Worm (Caenorhabditis elegans) whole organism, L2 larva: Measurements from ENCODE around the gene twk-43.

Experiments
- C34F6.9 ChIP-seq: fragments of 150-350 bp; optimal IDR thresholded peaks from 2 replicates; lab custom pipeline; 2014; ENCODE audit warnings: missing biosample characterization, missing genetic modification characterization
- F13H6.1 ChIP-seq: sonication (generic microtip); optimal IDR thresholded peaks from 2 replicates; lab custom pipeline; 2016; ENCODE audit warnings: missing genetic modification characterization, missing compliant biosample characterization
- R02D3.7 ChIP-seq: fragments of 150-350 bp; optimal IDR thresholded peaks from 2 replicates; lab custom pipeline; 2014; ENCODE audit warnings: missing biosample characterization, missing genetic modification characterization
- Y55F3AM.14 ChIP-seq: fragments of 200-800 bp; sonication (Bioruptor generic); optimal IDR thresholded peaks from 2 replicates; lab custom pipeline; 2018; ENCODE audit warnings: mild to moderate bottlenecking, missing genetic modification characterization, missing compliant biosample characterization
- ZK546.5 ChIP-seq: sonication (generic microtip); optimal IDR thresholded peaks from 2 replicates; lab custom pipeline; 2017; ENCODE audit warnings: missing biosample characterization, missing genetic modification characterization
- alr-1 ChIP-seq: fragments of 150-350 bp; optimal IDR thresholded peaks from 2 replicates; lab custom pipeline; 2014; ENCODE audit warnings: missing biosample characterization, missing genetic modification characterization
- aly-2 ChIP-seq: fragments of 150-350 bp; optimal IDR thresholded peaks from 2 replicates; lab custom pipeline; 2014; ENCODE audit warnings: missing biosample characterization, missing genetic modification characterization
- ama-1 ChIP-seq: fragments of 150-350 bp; optimal IDR thresholded peaks from 2 replicates; lab custom pipeline; 2018; ENCODE audit warnings: inconsistent platforms
- blmp-1 ChIP-seq: sonication (generic microtip); optimal IDR thresholded peaks from 2 replicates; lab custom pipeline; 2017; ENCODE audit warnings: missing genetic modification characterization, mild to moderate bottlenecking, missing compliant biosample characterization, antibody characterized with exemption, moderate library complexity; ENCODE audit not compliant: insufficient read depth
- ceh-16 ChIP-seq: fragments of 150-350 bp; optimal IDR thresholded peaks from 2 replicates; lab custom pipeline; 2014; ENCODE audit warnings: missing biosample characterization, missing genetic modification characterization
- ceh-82 ChIP-seq: fragments of 150-350 bp; optimal IDR thresholded peaks from 2 replicates; lab custom pipeline; 2014; ENCODE audit warnings: missing biosample characterization, missing genetic modification characterization
- crh-2 ChIP-seq: sonication (generic microtip); optimal IDR thresholded peaks from 2 replicates; lab custom pipeline; 2017; ENCODE audit warnings: missing biosample characterization, missing genetic modification characterization
- dmd-4 ChIP-seq: sonication (generic microtip); optimal IDR thresholded peaks from 2 replicates; lab custom pipeline; 2017; ENCODE audit warnings: missing biosample characterization, missing genetic modification characterization
- egl-27 ChIP-seq: sonication (generic microtip); optimal IDR thresholded peaks from 3 replicates; lab custom pipeline; 2017; ENCODE audit warnings: missing biosample characterization, missing genetic modification reagents, missing genetic modification characterization
- elt-1 ChIP-seq: fragments of 150-350 bp; optimal IDR thresholded peaks from 2 replicates; lab custom pipeline; 2014; ENCODE audit warnings: missing biosample characterization, missing genetic modification characterization
- elt-3 ChIP-seq: sonication (generic microtip); optimal IDR thresholded peaks from 2 replicates; lab custom pipeline; 2017; ENCODE audit warnings: missing biosample characterization, missing genetic modification characterization
- fos-1 ChIP-seq: fragments of 150-350 bp; optimal IDR thresholded peaks from 2 replicates; lab custom pipeline; 2014; ENCODE audit warnings: missing biosample characterization, missing genetic modification characterization
- gmeb-1 ChIP-seq: fragments of 150-350 bp; optimal IDR thresholded peaks from 2 replicates; lab custom pipeline; 2014; ENCODE audit warnings: missing biosample characterization, missing genetic modification characterization
- lin-11 ChIP-seq: fragments of 150-350 bp; sonication (generic microtip); optimal IDR thresholded peaks from 2 replicates; lab custom pipeline; 2014; ENCODE audit warnings: missing biosample characterization, missing genetic modification characterization, inconsistent platforms, mixed read lengths
- lin-13 ChIP-seq: fragments of 150-350 bp; optimal IDR thresholded peaks from 2 replicates; lab custom pipeline; 2014; ENCODE audit warnings: missing biosample characterization, missing genetic modification reagents, missing genetic modification characterization
- lin-39 ChIP-seq: fragments of 150-350 bp; optimal IDR thresholded peaks from 2 replicates; lab custom pipeline; 2014; ENCODE audit warnings: missing biosample characterization, missing genetic modification reagents, missing genetic modification characterization
- lsy-2 ChIP-seq, 2 experiments: fragments of 150-350 bp in 1 of 2; sonication (generic microtip) in 1 of 2; optimal IDR thresholded peaks; 2 replicates each; lab custom pipeline; 2014 to 2017; ENCODE audit warnings: missing biosample characterization in 2 of 2, missing genetic modification characterization in 2 of 2
- mab-5 ChIP-seq: fragments of 150-350 bp; optimal IDR thresholded peaks from 2 replicates; lab custom pipeline; 2014; ENCODE audit warnings: missing biosample characterization, missing genetic modification characterization
- mbf-1 ChIP-seq: sonication (generic microtip); optimal IDR thresholded peaks from 2 replicates; lab custom pipeline; 2017; ENCODE audit warnings: missing biosample characterization, missing genetic modification characterization
- mdl-1 ChIP-seq, 2 experiments: fragments of 150-350 bp in 1 of 2; sonication (generic microtip) in 1 of 2; optimal IDR thresholded peaks; 2 replicates each; lab custom pipeline; 2017; ENCODE audit warnings: missing biosample characterization in 2 of 2, missing genetic modification characterization in 2 of 2
- nhr-10 ChIP-seq: sonication (generic microtip); optimal IDR thresholded peaks from 2 replicates; lab custom pipeline; 2017; ENCODE audit warnings: missing biosample characterization, missing genetic modification characterization
- nhr-11 ChIP-seq: fragments of 150-350 bp; optimal IDR thresholded peaks from 2 replicates; lab custom pipeline; 2014; ENCODE audit warnings: missing biosample characterization, missing genetic modification characterization
- nhr-12 ChIP-seq: fragments of 150-350 bp; optimal IDR thresholded peaks from 2 replicates; lab custom pipeline; 2014; ENCODE audit warnings: missing biosample characterization, missing genetic modification characterization
- nhr-129 ChIP-seq: fragments of 150-350 bp; optimal IDR thresholded peaks from 2 replicates; lab custom pipeline; 2014; ENCODE audit warnings: missing biosample characterization, missing genetic modification characterization
- nhr-21 ChIP-seq: fragments of 150-350 bp; optimal IDR thresholded peaks from 2 replicates; lab custom pipeline; 2014; ENCODE audit warnings: missing biosample characterization, missing genetic modification characterization
- nhr-23 ChIP-seq: fragments of 150-350 bp; optimal IDR thresholded peaks from 2 replicates; lab custom pipeline; 2014; ENCODE audit warnings: missing biosample characterization, missing genetic modification reagents, missing genetic modification characterization
- nhr-237 ChIP-seq: fragments of 150-350 bp; optimal IDR thresholded peaks from 2 replicates; lab custom pipeline; 2014; ENCODE audit warnings: missing biosample characterization, missing genetic modification characterization
- nhr-25 ChIP-seq: fragments of 150-350 bp; sonication (generic microtip); optimal IDR thresholded peaks from 3 replicates; lab custom pipeline; 2014; ENCODE audit warnings: missing biosample characterization, missing genetic modification characterization
- nhr-6 ChIP-seq: fragments of 150-350 bp; optimal IDR thresholded peaks from 2 replicates; lab custom pipeline; 2014; ENCODE audit warnings: missing biosample characterization, missing genetic modification characterization
- nhr-77 ChIP-seq: fragments of 150-350 bp; optimal IDR thresholded peaks from 2 replicates; lab custom pipeline; 2014; ENCODE audit warnings: missing biosample characterization, missing genetic modification characterization
- peb-1 ChIP-seq: fragments of 150-350 bp; optimal IDR thresholded peaks from 2 replicates; lab custom pipeline; 2014; ENCODE audit warnings: missing biosample characterization, missing genetic modification characterization
- sem-4 ChIP-seq: fragments of 150-350 bp; optimal IDR thresholded peaks from 2 replicates; lab custom pipeline; 2014; ENCODE audit warnings: missing biosample characterization, missing genetic modification reagents, missing genetic modification characterization
- skn-1 ChIP-seq: sonication (generic microtip); optimal IDR thresholded peaks from 2 replicates; lab custom pipeline; 2017; ENCODE audit warnings: missing biosample characterization, missing genetic modification characterization
- sma-3 ChIP-seq: sonication (generic microtip); optimal IDR thresholded peaks from 2 replicates; lab custom pipeline; 2016; ENCODE audit warnings: missing genetic modification reagents, missing genetic modification characterization, missing compliant biosample characterization
- sma-9 ChIP-seq, 2 experiments: fragments of 150-350 bp in 1 of 2; sonication (generic microtip) in 1 of 2; optimal IDR thresholded peaks; 2 replicates each; lab custom pipeline; 2014 to 2016; ENCODE audit warnings: missing genetic modification characterization in 2 of 2, mild to moderate bottlenecking in 1 of 2, missing biosample characterization in 1 of 2, missing compliant biosample characterization in 1 of 2, missing genetic modification reagents in 1 of 2, moderate library complexity in 1 of 2
- snpc-4 ChIP-seq: fragments of 150-350 bp; optimal IDR thresholded peaks from 2 replicates; lab custom pipeline; 2014; ENCODE audit warnings: missing biosample characterization, missing genetic modification characterization
- unc-39 ChIP-seq: fragments of 150-350 bp; optimal IDR thresholded peaks from 2 replicates; lab custom pipeline; 2014; ENCODE audit warnings: missing biosample characterization, missing genetic modification characterization
- unc-55 ChIP-seq: fragments of 150-350 bp; sonication (generic microtip); optimal IDR thresholded peaks from 3 replicates; lab custom pipeline; 2014; ENCODE audit warnings: missing biosample characterization, missing genetic modification reagents, missing genetic modification characterization
- unc-62 ChIP-seq: fragments of 150-350 bp; optimal IDR thresholded peaks from 2 replicates; lab custom pipeline; 2014; ENCODE audit warnings: missing biosample characterization, missing genetic modification reagents, missing genetic modification characterization
- zag-1 ChIP-seq: fragments of 150-350 bp; optimal IDR thresholded peaks from 2 replicates; lab custom pipeline; 2014; ENCODE audit warnings: missing biosample characterization, missing genetic modification characterization
- ztf-1 ChIP-seq: fragments of 200-800 bp; sonication (Bioruptor generic); conservative IDR thresholded peaks from 2 replicates; pipeline ENCODE4 v1.3.6; 2022; ENCODE audit warnings: missing genetic modification characterization, missing compliant biosample characterization
- ztf-11 ChIP-seq: sonication (generic microtip); optimal IDR thresholded peaks from 2 replicates; lab custom pipeline; 2017; ENCODE audit warnings: missing biosample characterization, missing genetic modification characterization
- ztf-4 ChIP-seq: fragments of 150-350 bp; optimal IDR thresholded peaks from 2 replicates; lab custom pipeline; 2014; ENCODE audit warnings: missing biosample characterization, missing genetic modification characterization

twk-43 gene

DNA sequence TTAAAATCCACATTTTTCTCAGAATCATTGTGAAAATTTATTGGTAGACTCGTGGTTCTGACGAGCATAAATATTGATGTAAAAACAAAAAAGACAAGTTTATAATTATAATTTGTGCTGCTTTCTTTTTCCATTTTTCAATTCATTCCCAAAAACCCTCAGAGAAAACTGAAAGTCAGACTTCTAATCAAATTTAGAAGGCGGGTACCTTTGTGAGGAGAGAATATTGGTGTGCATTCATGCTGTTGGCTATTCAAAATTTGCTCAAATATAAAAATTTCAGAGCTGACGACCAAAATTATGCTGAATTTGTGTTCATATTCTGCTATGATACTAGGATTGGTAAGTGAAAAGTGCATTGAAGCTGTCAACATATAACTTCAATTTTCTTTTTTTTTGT lies 20.9 kb downstream of the twk-43 start, which contains the start of gene srx-125:
Gene srx-125, plus strand, starts transcription at position 301 of the 400 bp plus-strand sequence.
- TF ChIP-seq egl-27 (tag; lab: Kevin White, UChicago) (no peak), nhr-10 (no peak), nhr-12 (no peak), fos-1 (no peak)

ce11 chrV:13369663-13370062 lies 23.6 kb downstream of the twk-43 start:
- TF ChIP-seq egl-27 (tag; lab: Kevin White, UChicago) (no peak), nhr-77 (tag; lab: Kevin White, UChicago) (no peak), ZK546.5 (tag; lab: Kevin White, UChicago) (no peak), peb-1 (tag; lab: Kevin White, UChicago) (no peak), ztf-1 (GFP tag; lab: Robert Waterston, UW) (no peak), lin-39 (tag; lab: Kevin White, UChicago) (no peak), unc-62 (no peak), lin-11 (no peak), sma-9 (GFP tag; optimal IDR thresholded peaks at IDR 0.05; lab: Kevin White, UChicago) (peak; percentile 15), sma-9 (tag; optimal IDR thresholded peaks at IDR 0.05; lab: Kevin White, UChicago) (no peak), lsy-2 (tag; optimal IDR thresholded peaks at IDR 0.05; lab: Kevin White, UChicago) (no peak), mab-5 (no peak), unc-39 (tag; lab: Kevin White, UChicago) (no peak), lin-13 (GFP tag; lab: Kevin White, UChicago) (no peak), skn-1 (tag; lab: Kevin White, UChicago) (no peak), nhr-23 (tag; lab: Kevin White, UChicago) (no peak), ztf-11 (tag; lab: Kevin White, UChicago) (no peak), nhr-237 (tag; lab: Kevin White, UChicago) (no peak), nhr-21 (tag; lab: Kevin White, UChicago) (peak; percentile 31), ceh-16 (tag; lab: Kevin White, UChicago) (no peak), nhr-129 (no peak), mdl-1 (tag; optimal IDR thresholded peaks at IDR 0.05; lab: Kevin White, UChicago) (no peak), nhr-10 (no peak), elt-1 (no peak), nhr-6 (tag; lab: Kevin White, UChicago) (no peak), F13H6.1 (tag; lab: Kevin White, UChicago) (peak; percentile 1), elt-3 (tag; lab: Kevin White, UChicago) (no peak), zag-1 (no peak), mbf-1 (tag; lab: Kevin White, UChicago) (no peak), dmd-4 (no peak), nhr-12 (no peak), ceh-82 (tag; lab: Kevin White, UChicago) (no peak), ztf-4 (tag; lab: Kevin White, UChicago) (no peak), Y55F3AM.14 (no peak), gmeb-1 (tag; lab: Kevin White, UChicago) (peak; percentile 32), sma-3 (GFP tag; lab: Kevin White, UChicago) (peak; percentile 45), snpc-4 (tag; lab: Kevin White, UChicago) (no peak), C34F6.9 (tag; lab: Kevin White, UChicago) (no peak), alr-1 (tag; lab: Kevin White, UChicago) (no peak), blmp-1 (no peak), R02D3.7 (tag; lab: Kevin White, UChicago) (no peak), fos-1 (peak; percentile 63), sem-4 (tag; lab: Kevin White, UChicago) (no peak), nhr-11 (tag; lab: Kevin White, UChicago) (no peak), crh-2 (tag; lab: Kevin White, UChicago) (peak; percentile 39), unc-55 (GFP tag; lab: Kevin White, UChicago) (no peak), aly-2 (tag; lab: Kevin White, UChicago) (no peak), ama-1 (no peak), nhr-25 (no peak)
